Worm (Caenorhabditis elegans) whole organism, early embryonic: ENCODE data around the gene rpia-1.
A peak's percentile ranks its signal among the peaks of the same experiment; 100 is the strongest.

Experiments
- B0310.2 ChIP-seq: sonication (generic microtip); optimal IDR thresholded peaks from 2 replicates; lab custom pipeline; 2016; ENCODE audit warnings: mild to moderate bottlenecking, missing genetic modification characterization, missing compliant biosample characterization
- F13C5.2 ChIP-seq: sonication (generic microtip); optimal IDR thresholded peaks from 2 replicates; lab custom pipeline; 2017; ENCODE audit warnings: mild to moderate bottlenecking, missing genetic modification characterization, inconsistent platforms, missing compliant biosample characterization
- aly-1 ChIP-seq: sonication (generic microtip); optimal IDR thresholded peaks from 2 replicates; lab custom pipeline; 2016; ENCODE audit warnings: missing genetic modification characterization, missing compliant biosample characterization
- ama-1 ChIP-seq: fragments of 150-350 bp; optimal IDR thresholded peaks from 2 replicates; lab custom pipeline; 2014
- ceh-13 ChIP-seq: fragments of 200-800 bp; sonication (Bioruptor generic); optimal IDR thresholded peaks from 2 replicates; lab custom pipeline; 2018; ENCODE audit warnings: mild to moderate bottlenecking, missing genetic modification characterization, missing compliant biosample characterization
- ceh-36 ChIP-seq: sonication (generic microtip); optimal IDR thresholded peaks from 2 replicates; lab custom pipeline; 2016; ENCODE audit warnings: missing genetic modification characterization, inconsistent platforms, missing compliant biosample characterization
- ets-7 ChIP-seq: sonication (generic microtip); optimal IDR thresholded peaks from 2 replicates; lab custom pipeline; 2016; ENCODE audit warnings: missing genotype, missing genetic modification characterization, missing compliant biosample characterization
- flt-1 ChIP-seq: fragments of 200-800 bp; sonication (Bioruptor generic); IDR thresholded peaks from 2 replicates; pipeline ENCODE4 v1.3.6; 2022; ENCODE audit warnings: missing genetic modification characterization, missing compliant biosample characterization
- hmbx-1 ChIP-seq: sonication (generic microtip); optimal IDR thresholded peaks from 2 replicates; lab custom pipeline; 2016; ENCODE audit warnings: mild to moderate bottlenecking, missing genetic modification characterization, missing compliant biosample characterization
- hmg-4 ChIP-seq: fragments of 200-800 bp; sonication (Bioruptor generic); optimal IDR thresholded peaks from 2 replicates; lab custom pipeline; 2018; ENCODE audit warnings: mild to moderate bottlenecking, missing genetic modification characterization, missing compliant biosample characterization
- hnd-1 ChIP-seq: sonication (generic microtip); optimal IDR thresholded peaks from 2 replicates; lab custom pipeline; 2016; ENCODE audit warnings: missing genetic modification characterization, missing compliant biosample characterization
- pes-1 ChIP-seq: fragments of 200-800 bp; sonication (Bioruptor generic); IDR thresholded peaks from 2 replicates; pipeline ENCODE4 v1.3.6; 2022; ENCODE audit warnings: missing genetic modification reagents, missing genetic modification characterization, missing compliant biosample characterization
- scrt-1 ChIP-seq: fragments of 200-800 bp; sonication (Bioruptor generic); IDR thresholded peaks from 2 replicates; pipeline ENCODE4 v1.3.6; 2022; ENCODE audit warnings: missing genetic modification characterization, missing compliant biosample characterization
- sea-1 ChIP-seq: fragments of 200-800 bp; sonication (Bioruptor generic); conservative IDR thresholded peaks from 2 replicates; pipeline ENCODE4 v1.3.6; 2022; ENCODE audit warnings: missing genetic modification characterization, missing compliant biosample characterization
- tbx-11 ChIP-seq: fragments of 200-800 bp; sonication (Bioruptor generic); IDR thresholded peaks from 2 replicates; pipeline ENCODE4 v1.3.6; 2022; ENCODE audit warnings: missing genetic modification characterization, missing compliant biosample characterization
- tbx-37 ChIP-seq: fragments of 200-800 bp; sonication (Bioruptor generic); conservative IDR thresholded peaks from 2 replicates; pipeline ENCODE4 v1.3.6; 2022; ENCODE audit warnings: missing genetic modification reagents, missing genetic modification characterization, missing compliant biosample characterization
- tra-4 ChIP-seq: sonication (generic microtip); optimal IDR thresholded peaks from 2 replicates; lab custom pipeline; 2017; ENCODE audit warnings: missing genetic modification characterization, missing compliant biosample characterization

Gene rpia-1

DNA sequence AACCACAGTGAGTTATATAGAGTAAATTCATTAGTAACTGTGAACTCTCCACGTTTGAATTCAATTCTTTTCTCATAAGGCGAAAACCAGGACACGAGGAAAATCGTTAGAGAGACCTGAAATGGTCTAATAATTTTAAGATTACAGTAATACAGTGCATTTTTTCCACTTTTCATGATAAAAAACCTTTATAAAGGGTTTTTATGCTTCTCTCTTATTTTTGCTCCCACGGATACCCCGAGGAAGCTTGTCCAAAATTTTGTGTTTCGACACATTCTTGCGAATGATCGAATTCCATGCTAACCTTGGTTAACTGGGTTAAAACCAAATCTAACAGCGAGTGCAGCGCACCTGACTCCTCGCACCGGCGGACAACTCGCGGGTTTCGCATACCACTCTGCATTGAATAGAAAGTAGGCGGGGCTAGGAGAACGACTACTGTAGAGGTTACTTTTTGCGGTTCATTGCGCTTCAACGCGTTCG is 17.3 kb downstream of the rpia-1 start:
- TF ChIP-seq ama-1 (peak; percentile 76), tbx-37 (no peak)

DNA sequence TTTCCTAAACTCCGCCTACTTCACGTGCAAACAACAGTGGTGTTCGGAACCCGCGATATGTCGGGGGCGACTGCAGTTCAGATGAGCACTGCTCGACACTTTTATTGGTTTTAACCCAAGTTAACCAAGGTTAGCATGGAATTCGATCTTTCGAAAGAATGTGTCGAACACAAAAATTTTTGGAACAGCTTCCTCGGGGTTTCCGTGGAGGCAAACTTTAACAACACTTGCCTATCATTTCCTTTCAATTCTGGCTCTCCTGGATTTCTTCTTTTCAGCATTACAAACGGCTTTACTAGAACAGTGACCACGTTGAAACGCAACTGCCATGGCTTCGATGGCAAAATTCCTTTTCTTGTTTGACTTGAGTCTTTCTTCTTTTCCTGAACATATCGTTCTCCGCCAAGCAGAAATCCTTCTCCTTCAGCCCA is 18.4 kb downstream of the rpia-1 start:
- TF ChIP-seq B0310.2 (tag; lab: Kevin White, UChicago) (no peak), tbx-11 (GFP tag; lab: Robert Waterston, UW) (no peak), hnd-1 (tag; lab: Kevin White, UChicago) (no peak), hmg-4 (peak; percentile 8), tbx-37 (no peak), ama-1 (peak; percentile 94), aly-1 (no peak), F13C5.2 (tag; lab: Kevin White, UChicago) (no peak)

DNA sequence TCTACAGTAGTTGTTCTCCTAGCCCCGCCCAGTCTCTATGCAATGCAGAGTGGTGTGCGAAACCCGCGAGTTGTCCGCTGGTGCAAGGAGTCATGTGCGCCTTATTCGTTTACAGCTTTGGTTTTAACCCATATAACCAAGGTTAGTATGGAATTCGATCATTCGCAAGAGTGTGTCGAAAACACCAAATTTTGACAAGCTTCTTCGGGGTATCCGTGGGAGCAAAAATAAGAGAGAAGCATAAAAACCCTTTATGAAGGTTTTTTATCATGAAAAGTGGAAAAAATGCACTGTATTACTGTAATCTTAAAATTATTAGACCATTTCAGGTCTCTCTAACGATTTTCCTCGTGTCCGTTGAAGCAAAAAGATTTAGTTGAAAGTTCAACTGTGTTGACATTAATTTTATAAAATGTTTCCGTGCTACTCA is 19.3 kb downstream of the rpia-1 start:
- TF ChIP-seq hmbx-1 (tag; lab: Kevin White, UChicago) = no peak
- TF ChIP-seq tbx-37 = no peak
- no peak for TF ChIP-seq ceh-36 (tag; lab: Kevin White, UChicago)
- TF ChIP-seq pes-1 (GFP tag; lab: Robert Waterston, UW) = peak; percentile 53; the same call in 1 of the 2 replicates
- no peak for TF ChIP-seq scrt-1 (GFP tag; lab: Robert Waterston, UW)
- TF ChIP-seq tbx-11 (GFP tag; lab: Robert Waterston, UW) = no peak
- no peak for TF ChIP-seq flt-1 (GFP tag; lab: Robert Waterston, UW)
- peak; percentile 90 for TF ChIP-seq ama-1
- TF ChIP-seq F13C5.2 (tag; lab: Kevin White, UChicago) = no peak
- TF ChIP-seq B0310.2 (tag; lab: Kevin White, UChicago) = no peak
- no peak for TF ChIP-seq ceh-13

DNA sequence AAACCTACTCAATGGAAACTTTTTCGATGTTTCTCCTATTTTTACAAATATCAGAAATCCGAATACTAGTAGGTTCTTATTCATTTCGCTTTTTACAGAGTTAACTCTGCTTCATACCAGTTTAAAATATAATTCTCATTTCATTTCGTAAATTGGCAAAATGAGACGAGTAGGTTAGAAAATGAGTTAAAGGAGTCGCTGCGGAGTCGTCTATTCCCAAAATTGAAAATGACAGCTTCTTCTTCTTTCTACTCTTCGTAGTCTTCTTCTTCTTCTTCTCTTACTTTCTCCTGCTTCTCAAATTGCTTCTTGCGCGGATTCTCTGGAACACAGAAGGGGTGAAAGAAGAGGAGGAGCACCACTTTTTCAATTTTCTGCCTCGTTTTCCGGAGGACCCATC is 21.8 kb downstream of the rpia-1 start, which contains the start of gene glr-2:
TSS of gene glr-2 (minus strand) at position 211 of the 400 bp plus-strand sequence.
- no peak for TF ChIP-seq aly-1

ce11 chrIII:7146341-7146740 is 23.4 kb downstream of the rpia-1 start:
- TF ChIP-seq ama-1 (no peak), hmg-4 (no peak), pes-1 (GFP tag; lab: Robert Waterston, UW) (no peak), scrt-1 (GFP tag; lab: Robert Waterston, UW) (no peak), ceh-36 (tag; lab: Kevin White, UChicago) (no peak), B0310.2 (tag; lab: Kevin White, UChicago) (no peak), tra-4 (no peak), tbx-37 (no peak), F13C5.2 (tag; lab: Kevin White, UChicago) (no peak), tbx-11 (GFP tag; lab: Robert Waterston, UW) (no peak), hnd-1 (tag; lab: Kevin White, UChicago) (no peak), flt-1 (GFP tag; lab: Robert Waterston, UW) (no peak), sea-1 (GFP tag; lab: Robert Waterston, UW) (no peak), hmbx-1 (tag; lab: Kevin White, UChicago) (no peak), ceh-13 (no peak), ets-7 (tag; lab: Kevin White, UChicago) (no peak), aly-1 (no peak)

DNA sequence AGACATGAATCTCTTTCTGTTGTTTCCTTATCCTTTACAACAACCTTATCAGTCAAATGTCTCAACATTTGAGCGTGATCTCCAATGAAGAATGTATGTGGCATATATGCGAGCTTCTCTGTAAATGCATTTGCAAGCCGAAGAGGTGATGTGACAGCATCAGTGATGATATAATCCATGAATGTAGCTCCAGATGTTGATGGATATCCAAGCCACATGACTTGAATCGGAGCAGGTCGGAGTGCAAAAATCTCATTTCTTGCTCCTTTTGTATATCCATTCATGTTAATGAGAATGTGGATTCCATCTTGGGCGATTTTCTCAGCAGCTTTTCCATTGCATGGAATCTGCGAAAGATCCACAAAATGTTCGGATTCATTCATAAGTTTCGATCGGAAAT is 25.3 kb downstream of the rpia-1 start:
- TF ChIP-seq tra-4 = no peak
- TF ChIP-seq ama-1 = no peak
- TF ChIP-seq ets-7 (tag; lab: Kevin White, UChicago) = no peak
- no peak for TF ChIP-seq scrt-1 (GFP tag; lab: Robert Waterston, UW)
- TF ChIP-seq ceh-13 = no peak
- no peak for TF ChIP-seq hmbx-1 (tag; lab: Kevin White, UChicago)
- TF ChIP-seq tbx-37 = no peak
- no peak for TF ChIP-seq tbx-11 (GFP tag; lab: Robert Waterston, UW)
- TF ChIP-seq ceh-36 (tag; lab: Kevin White, UChicago) = no peak
- no peak for TF ChIP-seq flt-1 (GFP tag; lab: Robert Waterston, UW)

ce11 chrIII:7150162-7150561 is 27.2 kb downstream of the rpia-1 start:
- TF ChIP-seq tra-4 = no peak
- no peak for TF ChIP-seq hmbx-1 (tag; lab: Kevin White, UChicago)
- TF ChIP-seq aly-1 = no peak
- TF ChIP-seq ceh-13 = no peak
- no peak for TF ChIP-seq flt-1 (GFP tag; lab: Robert Waterston, UW)

- TF ChIP-seq scrt-1 (GFP tag; lab: Robert Waterston, UW) = no peak
- TF ChIP-seq aly-1 = no peak
- TF ChIP-seq pes-1 (GFP tag; lab: Robert Waterston, UW) = no peak
- TF ChIP-seq flt-1 (GFP tag; lab: Robert Waterston, UW) = no peak
- no peak for TF ChIP-seq tbx-37
- no peak for TF ChIP-seq tra-4
- TF ChIP-seq ceh-13 = no peak
- TF ChIP-seq ceh-36 (tag; lab: Kevin White, UChicago) = no peak
- TF ChIP-seq ets-7 (tag; lab: Kevin White, UChicago) = no peak
Measured at ce11 chrIII:7152569-7152968, 29.6 kb downstream of the rpia-1 start.

DNA sequence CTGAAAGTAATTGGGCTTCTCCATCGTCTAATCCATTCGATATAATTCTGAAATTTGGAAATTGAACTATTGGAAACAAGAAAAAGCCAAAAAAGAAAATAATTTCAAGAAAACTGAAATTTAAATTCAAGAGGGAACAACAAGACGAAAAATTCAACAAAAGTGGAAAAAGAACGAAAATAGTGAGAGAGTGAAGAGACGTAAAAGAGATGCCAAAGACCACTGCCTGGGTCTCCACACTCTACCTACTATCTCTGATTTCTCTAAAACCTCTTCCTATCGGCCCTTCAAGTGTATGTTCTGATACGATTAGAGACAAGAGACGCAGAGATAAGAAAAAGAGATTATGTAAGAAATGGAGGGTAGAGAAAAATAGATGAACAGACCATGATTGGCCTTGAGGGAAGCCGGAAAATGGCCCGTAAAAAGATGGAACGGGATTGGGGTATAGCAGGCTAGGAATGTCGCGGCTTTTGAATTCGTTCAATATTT is 30.9 kb downstream of the rpia-1 start, which contains the start of gene ogt-1:
TSS of gene ogt-1 (minus strand) at position 51 of the 492 bp plus-strand sequence.
- peak; percentile 25 for TF ChIP-seq hmg-4
- no peak for TF ChIP-seq tra-4
- peak; percentile 32 for TF ChIP-seq F13C5.2 (tag; lab: Kevin White, UChicago)
